Fruit fly (Drosophila melanogaster) whole organism, prepupa: ENCODE data around the gene CG31898.

Experiments used
- Blimp-1 ChIP-seq: fragments of 200-800 bp; sonication (Bioruptor generic); optimal IDR thresholded peaks from 3 replicates; lab custom pipeline; 2017; ENCODE audit warnings: missing biosample characterization, missing genetic modification characterization, mild to moderate bottlenecking, moderate library complexity, missing genetic modification reagents
- CG11294 ChIP-seq: fragments of 200-800 bp; sonication (Bioruptor generic); IDR thresholded peaks from 2 replicates; pipeline ENCODE4 v1.3.6; 2022; ENCODE audit warnings: missing biosample characterization, missing genetic modification characterization
- CG11762 ChIP-seq: fragments of 200-800 bp; sonication (Bioruptor generic); optimal IDR thresholded peaks from 3 replicates; lab custom pipeline; 2016; ENCODE audit warnings: missing biosample characterization, missing genetic modification characterization; ENCODE audit not compliant: insufficient read depth
- CG15336 ChIP-seq: fragments of 200-800 bp; sonication (Bioruptor generic); IDR thresholded peaks from 2 replicates; pipeline ENCODE4 v1.3.6; 2022; ENCODE audit warnings: missing biosample characterization, missing genetic modification characterization
- CG1621 ChIP-seq: fragments of 200-800 bp; sonication (Bioruptor generic); optimal IDR thresholded peaks from 3 replicates; lab custom pipeline; 2018; ENCODE audit warnings: missing biosample characterization, mild to moderate bottlenecking, missing genetic modification characterization
- CG3032 ChIP-seq: fragments of 200-800 bp; optimal IDR thresholded peaks from 2 replicates; lab custom pipeline; 2019; ENCODE audit warnings: missing biosample characterization, mild to moderate bottlenecking, missing genetic modification characterization, moderate library complexity
- CG31627 ChIP-seq: fragments of 200-800 bp; sonication (Bioruptor generic); optimal IDR thresholded peaks from 3 replicates; lab custom pipeline; 2016; ENCODE audit warnings: missing biosample characterization, missing genetic modification characterization
- CG32006 ChIP-seq: fragments of 200-800 bp; sonication (Bioruptor generic); optimal IDR thresholded peaks from 3 replicates; lab custom pipeline; 2017; ENCODE audit warnings: missing biosample characterization, mild to moderate bottlenecking, missing genetic modification characterization
- CG3919 ChIP-seq: fragments of 200-800 bp; sonication (Bioruptor generic); optimal IDR thresholded peaks from 3 replicates; lab custom pipeline; 2016; ENCODE audit warnings: missing biosample characterization, missing genetic modification characterization
- CG4318 ChIP-seq: fragments of 200-800 bp; sonication (Bioruptor generic); optimal IDR thresholded peaks from 3 replicates; lab custom pipeline; 2017; ENCODE audit warnings: missing biosample characterization, mild to moderate bottlenecking, missing genetic modification characterization
- CG6163 ChIP-seq: fragments of 200-800 bp; sonication (Bioruptor generic); IDR thresholded peaks from 3 replicates; pipeline ENCODE4 v1.3.6; 2022; ENCODE audit warnings: missing biosample characterization, missing genetic modification characterization
- CG6276 ChIP-seq: fragments of 200-800 bp; sonication (Bioruptor generic); optimal IDR thresholded peaks from 2 replicates; lab custom pipeline; 2017; ENCODE audit warnings: missing biosample characterization, mild to moderate bottlenecking, missing genetic modification characterization
- CG6792 ChIP-seq: fragments of 200-800 bp; sonication (Bioruptor generic); optimal IDR thresholded peaks from 3 replicates; lab custom pipeline; 2016; ENCODE audit warnings: missing biosample characterization, missing genetic modification characterization
- CG6808 ChIP-seq: fragments of 200-800 bp; sonication (Bioruptor generic); optimal IDR thresholded peaks from 3 replicates; lab custom pipeline; 2017; ENCODE audit warnings: missing biosample characterization, missing genetic modification characterization, mild to moderate bottlenecking, moderate library complexity, missing genetic modification reagents
- CG6854 ChIP-seq: fragments of 200-800 bp; sonication (Bioruptor generic); optimal IDR thresholded peaks from 2 replicates; lab custom pipeline; 2017; ENCODE audit warnings: missing biosample characterization, mild to moderate bottlenecking, missing genetic modification characterization
- CG7368 ChIP-seq: fragments of 200-800 bp; sonication (Bioruptor generic); optimal IDR thresholded peaks from 3 replicates; lab custom pipeline; 2016; ENCODE audit warnings: missing biosample characterization, missing genetic modification characterization
- CG8119 ChIP-seq: fragments of 200-800 bp; sonication (Bioruptor generic); IDR thresholded peaks from 3 replicates; pipeline ENCODE4 v1.3.6; 2022; ENCODE audit warnings: missing biosample characterization, missing genetic modification characterization
- CG8319 ChIP-seq: fragments of 200-800 bp; sonication (Bioruptor generic); optimal IDR thresholded peaks from 3 replicates; lab custom pipeline; 2016; ENCODE audit warnings: missing biosample characterization, missing genetic modification characterization
- CG8632 ChIP-seq: fragments of 200-800 bp; sonication (Bioruptor generic); optimal IDR thresholded peaks from 3 replicates; lab custom pipeline; 2016; ENCODE audit warnings: missing biosample characterization, missing genetic modification characterization
- Eip75B ChIP-seq: fragments of 200-800 bp; sonication (Bioruptor generic); optimal IDR thresholded peaks from 3 replicates; lab custom pipeline; 2016; ENCODE audit warnings: missing biosample characterization, missing genetic modification characterization
- Eip78C ChIP-seq: fragments of 200-800 bp; sonication (Bioruptor generic); peaks from one replicate; lab custom pipeline; 2016; ENCODE audit warnings: missing biosample characterization, missing genetic modification characterization
- Ets21C ChIP-seq: fragments of 200-800 bp; sonication (Bioruptor generic); optimal IDR thresholded peaks from 3 replicates; lab custom pipeline; 2016; ENCODE audit warnings: missing biosample characterization, missing genetic modification characterization
- Ets96B ChIP-seq: fragments of 200-800 bp; optimal IDR thresholded peaks from 2 replicates; lab custom pipeline; 2019; ENCODE audit warnings: missing biosample characterization, mild to moderate bottlenecking, missing genetic modification characterization, moderate library complexity
- Gug ChIP-seq: fragments of 200-800 bp; sonication (Bioruptor generic); IDR thresholded peaks from 2 replicates; pipeline ENCODE4 v1.3.6; 2022; ENCODE audit warnings: missing biosample characterization, missing genetic modification characterization
- Hr39 ChIP-seq: fragments of 200-800 bp; sonication (Bioruptor generic); optimal IDR thresholded peaks from 2 replicates; lab custom pipeline; 2016; ENCODE audit warnings: missing biosample characterization, missing genetic modification characterization
- Lpt ChIP-seq: fragments of 200-800 bp; sonication (Bioruptor generic); optimal IDR thresholded peaks from 3 replicates; lab custom pipeline; 2016; ENCODE audit warnings: missing biosample characterization, missing genetic modification characterization
- Met ChIP-seq: fragments of 200-800 bp; sonication (Bioruptor generic); optimal IDR thresholded peaks from 3 replicates; lab custom pipeline; 2016; ENCODE audit warnings: missing biosample characterization, missing genetic modification characterization
- OdsH ChIP-seq: fragments of 200-800 bp; sonication (Bioruptor generic); optimal IDR thresholded peaks from 3 replicates; lab custom pipeline; 2016; ENCODE audit warnings: missing biosample characterization, missing genetic modification characterization
- Sox102F ChIP-seq: fragments of 200-800 bp; sonication (Bioruptor generic); optimal IDR thresholded peaks from 2 replicates; lab custom pipeline; 2016; ENCODE audit warnings: missing biosample characterization, mild to moderate bottlenecking, missing genetic modification characterization
- Sox15 ChIP-seq: fragments of 200-800 bp; sonication (Bioruptor generic); optimal IDR thresholded peaks from 3 replicates; lab custom pipeline; 2016; ENCODE audit warnings: missing biosample characterization, missing genetic modification characterization
- achi ChIP-seq: fragments of 200-800 bp; sonication (Bioruptor generic); optimal IDR thresholded peaks from 3 replicates; lab custom pipeline; 2016; ENCODE audit warnings: missing biosample characterization, missing genetic modification characterization
- acj6 ChIP-seq: fragments of 200-800 bp; sonication (Bioruptor generic); optimal IDR thresholded peaks from 3 replicates; lab custom pipeline; 2016; ENCODE audit warnings: missing biosample characterization, missing genetic modification characterization
- cyc ChIP-seq: fragments of 200-800 bp; sonication (Bioruptor generic); optimal IDR thresholded peaks from 3 replicates; lab custom pipeline; 2016; ENCODE audit warnings: missing biosample characterization, missing genetic modification characterization
- dac ChIP-seq: fragments of 200-800 bp; sonication (Bioruptor generic); optimal IDR thresholded peaks from 2 replicates; lab custom pipeline; 2017; ENCODE audit warnings: missing biosample characterization, mild to moderate bottlenecking, missing genetic modification characterization
- dsx ChIP-seq: fragments of 200-800 bp; optimal IDR thresholded peaks from 3 replicates; lab custom pipeline; 2019; ENCODE audit warnings: missing biosample characterization, mild to moderate bottlenecking, missing genetic modification characterization, moderate library complexity; ENCODE audit not compliant: poor library complexity, severe bottlenecking
- esn ChIP-seq: fragments of 200-800 bp; sonication (Bioruptor generic); optimal IDR thresholded peaks from 2 replicates; lab custom pipeline; 2016; ENCODE audit warnings: missing biosample characterization, mild to moderate bottlenecking, missing genetic modification characterization, moderate library complexity
- fd85E ChIP-seq: fragments of 200-800 bp; sonication (Bioruptor generic); optimal IDR thresholded peaks from 3 replicates; lab custom pipeline; 2016; ENCODE audit warnings: missing biosample characterization, missing genetic modification characterization
- lz ChIP-seq: fragments of 200-800 bp; sonication (Bioruptor generic); optimal IDR thresholded peaks from 3 replicates; lab custom pipeline; 2016; ENCODE audit warnings: missing biosample characterization, missing genetic modification characterization
- net ChIP-seq: fragments of 200-800 bp; sonication (Bioruptor generic); optimal IDR thresholded peaks from 3 replicates; lab custom pipeline; 2016; ENCODE audit warnings: missing biosample characterization, missing genetic modification characterization
- pdm3 ChIP-seq: fragments of 200-800 bp; sonication (Bioruptor generic); optimal IDR thresholded peaks from 3 replicates; lab custom pipeline; 2016; ENCODE audit warnings: missing biosample characterization, missing genetic modification characterization
- salr ChIP-seq, 2 experiments: fragments of 200-800 bp; sonication (Bioruptor generic); optimal IDR thresholded peaks; 3 replicates each; lab custom pipeline; 2016 to 2018; ENCODE audit warnings: missing biosample characterization in 2 of 2, missing genetic modification characterization in 2 of 2, mild to moderate bottlenecking in 1 of 2
- svp ChIP-seq: fragments of 200-800 bp; sonication (Bioruptor generic); peaks from one replicate; lab custom pipeline; 2016; ENCODE audit warnings: missing biosample characterization, missing genetic modification characterization
- topi ChIP-seq: fragments of 200-800 bp; sonication (Bioruptor generic); optimal IDR thresholded peaks from 3 replicates; lab custom pipeline; 2016; ENCODE audit warnings: missing biosample characterization, missing genetic modification characterization
- vri ChIP-seq: fragments of 200-800 bp; sonication (Bioruptor generic); optimal IDR thresholded peaks from 3 replicates; lab custom pipeline; 2016; ENCODE audit warnings: missing biosample characterization, mild to moderate bottlenecking, missing genetic modification characterization

Gene CG31898

dm6 chr2L:8403286-8404270 is 3.4 kb downstream of the CG31898 start, which contains the start of gene emb (continued):
- TF ChIP-seq Eip78C (GFP tag; lab: Kevin White, UChicago) (peak; percentile 83), Ets96B (tag; lab: Kevin White, UChicago) (peak; percentile 50), CG6808 (GFP tag; lab: Kevin White, UChicago) (peak; percentile 76), CG31627 (GFP tag; lab: Kevin White, UChicago) (peak; percentile 62), dac (no peak), lz (peak; percentile 36), Blimp-1 (peak; percentile 11), CG7368 (GFP tag; lab: Kevin White, UChicago) (no peak), Sox15 (GFP tag; lab: Kevin White, UChicago) (no peak), CG3919 (GFP tag; lab: Kevin White, UChicago) (no peak), CG32006 (GFP tag; lab: Kevin White, UChicago) (no peak), CG11762 (GFP tag; lab: Kevin White, UChicago) (no peak), CG11294 (GFP tag; lab: Robert Waterston, UW) (no peak), CG8319 (GFP tag; lab: Kevin White, UChicago) (no peak), Met (GFP tag; lab: Kevin White, UChicago) (no peak), Ets21C (GFP tag; lab: Kevin White, UChicago) (peak; percentile 37), salr (GFP tag; optimal IDR thresholded peaks at IDR 0.05; lab: Kevin White, UChicago) (no peak), vri (no peak), CG4318 (GFP tag; lab: Kevin White, UChicago) (no peak), Eip75B (no peak), fd85E (GFP tag; lab: Kevin White, UChicago) (no peak), CG15336 (GFP tag; lab: Robert Waterston, UW) (peak; percentile 62), CG6276 (GFP tag; lab: Kevin White, UChicago) (no peak), achi (GFP tag; lab: Kevin White, UChicago) (no peak)

- TF ChIP-seq vri (no peak), OdsH (GFP tag; lab: Kevin White, UChicago) (no peak), Eip75B (peak; percentile 44), CG7368 (GFP tag; lab: Kevin White, UChicago) (no peak), CG6276 (GFP tag; lab: Kevin White, UChicago) (no peak), CG15336 (GFP tag; lab: Robert Waterston, UW) (no peak), CG8119 (GFP tag; lab: Robert Waterston, UW) (no peak), CG6163 (peak; percentile 15; the same call in 1 of the 3 replicates), dsx (GFP tag; lab: Kevin White, UChicago) (no peak), svp (GFP tag; lab: Kevin White, UChicago) (peak; percentile 93), CG11294 (GFP tag; lab: Robert Waterston, UW) (no peak), Gug (GFP tag; lab: Robert Waterston, UW) (no peak), CG3919 (GFP tag; lab: Kevin White, UChicago) (no peak), fd85E (GFP tag; lab: Kevin White, UChicago) (no peak), Sox102F (GFP tag; lab: Kevin White, UChicago) (no peak), Met (GFP tag; lab: Kevin White, UChicago) (no peak), Lpt (GFP tag; lab: Kevin White, UChicago) (no peak), CG3032 (tag; lab: Kevin White, UChicago) (no peak), Hr39 (GFP tag; lab: Kevin White, UChicago) (no peak), Eip78C (GFP tag; lab: Kevin White, UChicago) (peak; percentile 74), esn (GFP tag; lab: Kevin White, UChicago) (peak; percentile 53), Blimp-1 (peak; percentile 40), topi (GFP tag; lab: Kevin White, UChicago) (no peak), Ets21C (GFP tag; lab: Kevin White, UChicago) (no peak), CG31627 (GFP tag; lab: Kevin White, UChicago) (peak; percentile 12), CG6854 (GFP tag; lab: Kevin White, UChicago) (peak; percentile 0), CG8632 (GFP tag; lab: Kevin White, UChicago) (peak; percentile 32), pdm3 (no peak), cyc (no peak), acj6 (GFP tag; lab: Kevin White, UChicago) (no peak), net (GFP tag; lab: Kevin White, UChicago) (no peak), CG6792 (GFP tag; lab: Kevin White, UChicago) (peak; percentile 46), CG1621 (tag; lab: Kevin White, UChicago) (no peak)
- TF ChIP-seq, all 60 proteins: peak for 10
These were observed 11.3 kb downstream of the CG31898 start, which contains the start of gene Naglu for dm6 chr2L:8411530-8411929. TSS of gene Naglu (minus strand) at chr2L:8411868.
